Worm (Caenorhabditis elegans): Measurements from ENCODE around the gene math-19.
"Not testable (repeated sequence)": the region's sequence is repeated elsewhere in the genome, so short reads cannot be mapped to it uniquely, and the experiment has no call there.

math-19 gene

DNA sequence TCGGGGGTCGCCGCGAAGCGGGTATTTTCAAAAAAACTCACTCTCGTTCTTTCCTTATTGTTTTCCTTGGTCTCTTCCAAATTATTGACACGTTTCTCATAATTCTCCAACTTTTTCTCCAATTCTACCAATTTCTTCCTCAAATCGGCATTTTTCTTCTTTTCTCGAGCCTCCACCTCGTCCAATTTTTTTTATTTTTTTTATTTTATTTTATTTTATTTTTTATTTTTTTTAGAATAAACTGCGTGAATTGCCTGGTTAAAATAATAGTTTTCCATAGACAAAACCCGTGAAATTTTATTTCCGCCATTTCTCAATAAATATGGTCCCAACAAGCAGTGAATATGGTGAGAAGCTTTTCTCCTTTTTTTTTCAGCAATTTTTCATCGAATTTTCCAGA lies 14.0 kb downstream of the math-19 start, which contains the start of gene F59H6.15:
Gene F59H6.15 (plus strand): TSS at position 301 of the 400 bp plus-strand sequence.
- no peak for TF ChIP-seq unc-130 (GFP tag; optimal IDR thresholded peaks at IDR 0.05)
- TF ChIP-seq lag-1 (GFP tag; IDR thresholded peaks at IDR 0.05), result no peak
- no peak for TF ChIP-seq B0019.2 (GFP tag; conservative IDR thresholded peaks at IDR 0.05)
- no peak for TF ChIP-seq F49E8.2 (tag; optimal IDR thresholded peaks at IDR 0.05; ENCODE audit: insufficient read depth)
- no peak for TF ChIP-seq cebp-2 (GFP tag; IDR thresholded peaks at IDR 0.05)
- TF ChIP-seq fkh-3 (tag; optimal IDR thresholded peaks at IDR 0.05), result no peak
- no peak for TF ChIP-seq efl-1 (GFP tag; optimal IDR thresholded peaks at IDR 0.05)
- TF ChIP-seq F23B12.7 (tag; optimal IDR thresholded peaks at IDR 0.05; ENCODE audit: insufficient read depth), result no peak
- TF ChIP-seq atf-7 (tag; optimal IDR thresholded peaks at IDR 0.05), result no peak
- TF ChIP-seq hlh-12 (tag; optimal IDR thresholded peaks at IDR 0.05), result no peak
- no peak for TF ChIP-seq athp-1 (tag; optimal IDR thresholded peaks at IDR 0.05)
- no peak for TF ChIP-seq madf-3 (GFP tag; IDR thresholded peaks at IDR 0.05)
- no peak for TF ChIP-seq C17E4.6 (GFP tag; IDR thresholded peaks at IDR 0.05)
- no peak for TF ChIP-seq rec-8 (tag; optimal IDR thresholded peaks at IDR 0.05)
- TF ChIP-seq lsl-1 (GFP tag; optimal IDR thresholded peaks at IDR 0.05), result no peak

ce11 chrII:2013856-2014255 lies 15.2 kb downstream of the math-19 start:
- TF ChIP-seq F49E8.2 (tag; optimal IDR thresholded peaks at IDR 0.05; ENCODE audit: insufficient read depth) (no peak), hlh-26 (GFP tag; conservative IDR thresholded peaks at IDR 0.05) (no peak), madf-8 (GFP tag; conservative IDR thresholded peaks at IDR 0.05) (no peak)

ce11 chrII:2023514-2023913 lies 24.9 kb downstream of the math-19 start, which contains the start of gene cya-2:
cya-2 (minus strand) TSS chrII:2023614.
- TF ChIP-seq aptf-3 (GFP tag; IDR thresholded peaks at IDR 0.05); unc-130 (GFP tag; optimal IDR thresholded peaks at IDR 0.05); rpc-1 (optimal IDR thresholded peaks at IDR 0.05); rpc-1 (tag; optimal IDR thresholded peaks at IDR 0.05): not testable (repeated sequence)

- TF ChIP-seq rpc-1 (optimal IDR thresholded peaks at IDR 0.05), result not testable (repeated sequence)
- TF ChIP-seq rpc-1 (tag; optimal IDR thresholded peaks at IDR 0.05) (peak; percentile 28), lin-26 (GFP tag; IDR thresholded peaks at IDR 0.05) (peak; percentile 62; the same call in 1 of the 2 replicates), tbp1 (GFP tag; optimal IDR thresholded peaks at IDR 0.05) (peak; percentile 65)
Measured at ce11 chrII:2024652-2025051, 26.0 kb downstream of the math-19 start.

- TF ChIP-seq lir-1 (GFP tag; conservative IDR thresholded peaks at IDR 0.05), result no peak
- no peak for TF ChIP-seq cebp-2 (GFP tag; IDR thresholded peaks at IDR 0.05)
- TF ChIP-seq chd-7 (tag; optimal IDR thresholded peaks at IDR 0.05), result no peak
- TF ChIP-seq B0336.3 (GFP tag; IDR thresholded peaks at IDR 0.05), result no peak
- no peak for TF ChIP-seq lsy-27 (tag; optimal IDR thresholded peaks at IDR 0.05; ENCODE audit: borderline replicate concordance, insufficient read depth)
Measured at ce11 chrII:2026525-2026924, 27.9 kb downstream of the math-19 start, which contains the start of gene bath-21. bath-21 (minus strand) TSS chrII:2026625.

DNA sequence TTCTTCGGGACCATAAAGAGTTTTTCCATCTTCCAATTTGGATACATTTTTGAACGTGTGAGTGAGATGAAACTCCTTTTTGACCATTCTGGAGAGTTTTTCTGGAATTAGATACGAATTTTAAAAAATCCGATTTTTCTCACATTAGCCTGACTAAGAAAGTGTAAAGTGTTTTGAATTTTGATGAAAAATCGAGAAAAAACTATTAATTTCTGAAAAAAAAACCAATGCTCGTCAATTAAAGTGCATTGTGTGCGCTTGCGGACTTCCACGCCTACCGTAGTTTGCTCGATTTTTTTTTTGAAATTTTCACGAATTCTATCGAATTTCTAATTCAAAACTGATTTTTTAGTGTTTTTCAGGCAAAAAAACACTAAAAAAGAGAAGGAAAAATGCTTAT lies 30.1 kb downstream of the math-19 start, which contains the start of gene bath-1:
Gene bath-1 (minus strand): TSS at position 101 of the 400 bp plus-strand sequence.
- TF ChIP-seq lsl-1 (GFP tag; optimal IDR thresholded peaks at IDR 0.05) (peak; percentile 39), snpc-3.4 (tag; optimal IDR thresholded peaks at IDR 0.05) (no peak)

- TF ChIP-seq lsl-1 (GFP tag; optimal IDR thresholded peaks at IDR 0.05), result peak; percentile 57
- TF ChIP-seq attf-3 (GFP tag; conservative IDR thresholded peaks at IDR 0.05), result no peak
- peak; percentile 15 for TF ChIP-seq athp-1 (tag; optimal IDR thresholded peaks at IDR 0.05)
- TF ChIP-seq sptf-2 (GFP tag; optimal IDR thresholded peaks at IDR 0.05), result no peak
Measured at ce11 chrII:2030367-2030766, 31.7 kb downstream of the math-19 start, which contains the start of gene bath-3. bath-3 (minus strand) TSS chrII:2030467.

Measured in whole organism, young adult.